Worm (Caenorhabditis elegans) whole organism, midembryonic: ENCODE results near the gene nifk-1.
A peak's percentile ranks its signal among the peaks of the same experiment; 100 is the strongest.

Experiments
- T22C8.4 ChIP-seq: fragments of 200-800 bp; sonication (Bioruptor generic); IDR thresholded peaks from 2 replicates; pipeline ENCODE4 v1.3.6; 2022; ENCODE audit warnings: missing genetic modification characterization, missing compliant biosample characterization
- cog-1 ChIP-seq: sonication (generic microtip); optimal IDR thresholded peaks from 2 replicates; lab custom pipeline; 2016; ENCODE audit warnings: missing genetic modification characterization, missing compliant biosample characterization
- flt-1 ChIP-seq: fragments of 200-800 bp; sonication (Bioruptor generic); IDR thresholded peaks from 2 replicates; pipeline ENCODE4 v1.3.6; 2022; ENCODE audit warnings: missing genetic modification characterization, missing compliant biosample characterization
- klf-2 ChIP-seq: fragments of 200-800 bp; sonication (Bioruptor generic); conservative IDR thresholded peaks from 2 replicates; pipeline ENCODE4 v1.3.6; 2022; ENCODE audit warnings: missing genetic modification reagents, missing genetic modification characterization, missing compliant biosample characterization
- med-1 ChIP-seq: sonication (generic microtip); optimal IDR thresholded peaks from 2 replicates; lab custom pipeline; 2017; ENCODE audit warnings: missing genetic modification characterization, mild to moderate bottlenecking, missing compliant biosample characterization, antibody characterized with exemption, missing genetic modification reagents; ENCODE audit not compliant: insufficient read depth
- ref-1 ChIP-seq: fragments of 200-800 bp; sonication (Bioruptor generic); conservative IDR thresholded peaks from 2 replicates; pipeline ENCODE4 v1.3.6; 2022; ENCODE audit warnings: missing genetic modification reagents, missing genetic modification characterization, missing compliant biosample characterization
- tab-1 ChIP-seq: fragments of 200-800 bp; sonication (Bioruptor generic); IDR thresholded peaks from 2 replicates; pipeline ENCODE4 v1.3.6; 2022; ENCODE audit warnings: missing genetic modification characterization, missing compliant biosample characterization
- ztf-23 ChIP-seq: fragments of 200-800 bp; sonication (Bioruptor generic); IDR thresholded peaks from 2 replicates; pipeline ENCODE4 v1.3.6; 2022; ENCODE audit warnings: missing genetic modification reagents, missing genetic modification characterization, missing compliant biosample characterization
- ztf-29 ChIP-seq: fragments of 200-800 bp; sonication (Bioruptor generic); IDR thresholded peaks from 2 replicates; pipeline ENCODE4 v1.3.6; 2022; ENCODE audit warnings: missing genetic modification reagents, missing genetic modification characterization, missing compliant biosample characterization

The nifk-1 gene

ce11 chrIII:4649811-4650544 is 43.1 kb downstream of the nifk-1 start, which contains the start of gene ppm-2:
ppm-2 (plus strand) TSS chrIII:4650494.
- TF ChIP-seq ref-1 (GFP tag; lab: Robert Waterston, UW): no peak

ce11 chrIII:4649363-4649768 is 43.7 kb downstream of the nifk-1 start:
- TF ChIP-seq ztf-23 (GFP tag; lab: Robert Waterston, UW) (0 out of 2 replicates have a peak, but pooled peaks have one; percentile 26), T22C8.4 (GFP tag; lab: Robert Waterston, UW) (peak; percentile 93), tab-1 (GFP tag; lab: Robert Waterston, UW) (no peak), cog-1 (tag; lab: Kevin White, UChicago) (peak; percentile 83), flt-1 (GFP tag; lab: Robert Waterston, UW) (no peak), klf-2 (GFP tag; lab: Robert Waterston, UW) (no peak)

ce11 chrIII:4647878-4648277 is 45.2 kb downstream of the nifk-1 start, which contains the start of gene T23F11.6:
T23F11.6 (minus strand) TSS chrIII:4647922.
- TF ChIP-seq flt-1 (GFP tag; lab: Robert Waterston, UW) (no peak), tab-1 (GFP tag; lab: Robert Waterston, UW) (no peak), ref-1 (GFP tag; lab: Robert Waterston, UW) (no peak), ztf-23 (GFP tag; lab: Robert Waterston, UW) (no peak), ztf-29 (no peak), med-1 (no peak), T22C8.4 (GFP tag; lab: Robert Waterston, UW) (no peak), klf-2 (GFP tag; lab: Robert Waterston, UW) (no peak), cog-1 (tag; lab: Kevin White, UChicago) (no peak)

- TF ChIP-seq flt-1 (GFP tag; lab: Robert Waterston, UW): no peak
- no peak for TF ChIP-seq T22C8.4 (GFP tag; lab: Robert Waterston, UW)
- no peak for TF ChIP-seq ztf-23 (GFP tag; lab: Robert Waterston, UW)
- no peak for TF ChIP-seq klf-2 (GFP tag; lab: Robert Waterston, UW)
- no peak for TF ChIP-seq ref-1 (GFP tag; lab: Robert Waterston, UW)
- no peak for TF ChIP-seq tab-1 (GFP tag; lab: Robert Waterston, UW)
- no peak for TF ChIP-seq ztf-29
- no peak for TF ChIP-seq cog-1 (tag; lab: Kevin White, UChicago)
- no peak for TF ChIP-seq med-1
Measured at ce11 chrIII:4647341-4647740, 45.8 kb downstream of the nifk-1 start.

ce11 chrIII:4646246-4646645 is 46.9 kb downstream of the nifk-1 start, which contains the start of gene pqn-29:
pqn-29 (minus strand) TSS chrIII:4646346.
- TF ChIP-seq tab-1 (GFP tag; lab: Robert Waterston, UW) (no peak), ztf-23 (GFP tag; lab: Robert Waterston, UW) (no peak), ztf-29 (no peak), flt-1 (GFP tag; lab: Robert Waterston, UW) (no peak), klf-2 (GFP tag; lab: Robert Waterston, UW) (no peak), ref-1 (GFP tag; lab: Robert Waterston, UW) (no peak), cog-1 (tag; lab: Kevin White, UChicago) (no peak), med-1 (no peak), T22C8.4 (GFP tag; lab: Robert Waterston, UW) (no peak)

- TF ChIP-seq T22C8.4 (GFP tag; lab: Robert Waterston, UW) (no peak), med-1 (no peak), cog-1 (tag; lab: Kevin White, UChicago) (no peak), klf-2 (GFP tag; lab: Robert Waterston, UW) (no peak), ztf-23 (GFP tag; lab: Robert Waterston, UW) (no peak), flt-1 (GFP tag; lab: Robert Waterston, UW) (no peak), ztf-29 (no peak), ref-1 (GFP tag; lab: Robert Waterston, UW) (no peak), tab-1 (GFP tag; lab: Robert Waterston, UW) (no peak)
Measured at ce11 chrIII:4643262-4643661, 49.8 kb downstream of the nifk-1 start, which contains the start of gene pfas-1. pfas-1 (minus strand) TSS chrIII:4643310.
